Fruit fly (Drosophila melanogaster) whole organism, adult: ENCODE data around the gene CG11353.

ENCODE experiments used
- CG11617 ChIP-seq: fragments of 200-800 bp; sonication (Bioruptor generic); optimal IDR thresholded peaks from 2 replicates; lab custom pipeline; 2017; ENCODE audit warnings: mild to moderate bottlenecking, missing biosample characterization, missing genetic modification reagents, missing genetic modification characterization
- CG14711 ChIP-seq: fragments of 200-800 bp; sonication (Bioruptor generic); optimal IDR thresholded peaks from 2 replicates; lab custom pipeline; 2018; ENCODE audit warnings: missing biosample characterization, mild to moderate bottlenecking, missing genetic modification characterization, moderate library complexity
- CG1620 ChIP-seq: fragments of 200-800 bp; sonication (Bioruptor generic); optimal IDR thresholded peaks from 2 replicates; lab custom pipeline; 2016; ENCODE audit warnings: missing biosample characterization, missing genetic modification characterization
- CG33017 ChIP-seq: fragments of 200-800 bp; sonication (Bioruptor generic); optimal IDR thresholded peaks from 2 replicates; lab custom pipeline; 2018; ENCODE audit warnings: missing biosample characterization, mild to moderate bottlenecking, missing genetic modification characterization, moderate library complexity
- CG5204 ChIP-seq: fragments of 200-800 bp; sonication (Bioruptor generic); optimal IDR thresholded peaks from 2 replicates; lab custom pipeline; 2016; ENCODE audit warnings: missing biosample characterization, missing genetic modification characterization
- CG7101 ChIP-seq: fragments of 200-800 bp; sonication (Bioruptor generic); optimal IDR thresholded peaks from 2 replicates; lab custom pipeline; 2018; ENCODE audit warnings: missing biosample characterization, mild to moderate bottlenecking, missing genetic modification characterization, moderate library complexity
- Clk ChIP-seq: fragments of 200-800 bp; sonication (Bioruptor generic); optimal IDR thresholded peaks from 2 replicates; lab custom pipeline; 2017; ENCODE audit warnings: missing biosample characterization, missing genetic modification characterization
- Crg-1 ChIP-seq: fragments of 200-800 bp; sonication (Bioruptor generic); optimal IDR thresholded peaks from 2 replicates; lab custom pipeline; 2016; ENCODE audit warnings: missing biosample characterization, missing genetic modification characterization
- Mnt ChIP-seq: fragments of 200-800 bp; sonication (Bioruptor generic); optimal IDR thresholded peaks from 2 replicates; lab custom pipeline; 2016; ENCODE audit warnings: missing biosample characterization, mild to moderate bottlenecking, missing genetic modification characterization
- bab1 ChIP-seq: fragments of 200-800 bp; sonication (Bioruptor generic); optimal IDR thresholded peaks from 3 replicates; lab custom pipeline; 2019; ENCODE audit warnings: missing biosample characterization, mild to moderate bottlenecking, missing genetic modification characterization, moderate library complexity
- kay ChIP-seq: fragments of 200-800 bp; sonication (Bioruptor generic); peaks from one replicate; lab custom pipeline; 2016; ENCODE audit warnings: missing biosample characterization, missing genetic modification characterization, borderline replicate concordance
- tj ChIP-seq: fragments of 200-800 bp; sonication (Bioruptor generic); optimal IDR thresholded peaks from 3 replicates; lab custom pipeline; 2017; ENCODE audit warnings: missing biosample characterization, mild to moderate bottlenecking, missing genetic modification characterization, moderate library complexity
- toe ChIP-seq: fragments of 200-800 bp; sonication (Bioruptor generic); optimal IDR thresholded peaks from 2 replicates; lab custom pipeline; 2016; ENCODE audit warnings: missing biosample characterization, missing genetic modification characterization

DNA sequence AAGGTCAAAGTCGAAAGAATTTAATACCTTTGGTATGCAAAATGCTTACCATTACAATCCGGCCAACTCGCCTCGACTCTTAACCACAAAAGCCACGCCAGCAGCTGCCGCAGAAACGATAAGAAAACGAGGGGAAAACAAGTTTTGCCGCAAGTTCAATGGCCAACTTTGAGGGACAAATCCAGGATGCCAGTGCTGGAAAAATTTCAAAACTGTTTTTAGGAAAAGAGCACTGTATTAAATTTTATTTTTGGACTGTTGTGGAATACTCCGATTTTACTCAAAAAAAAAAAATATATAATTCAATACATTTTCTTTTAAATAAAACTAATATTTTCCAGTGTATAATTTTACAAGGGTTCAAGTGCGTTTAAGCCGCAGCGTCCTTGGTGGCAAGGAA is 38.4 kb upstream of the CG11353 start:
- TF ChIP-seq toe (GFP tag; lab: Kevin White, UChicago) (no peak), CG11617 (no peak), Clk (GFP tag; lab: Kevin White, UChicago) (no peak), kay (no peak), Mnt (no peak), tj (no peak), CG5204 (GFP tag; lab: Kevin White, UChicago) (no peak), CG7101 (tag; lab: Kevin White, UChicago) (no peak), Crg-1 (no peak), CG1620 (no peak), CG14711 (tag; lab: Kevin White, UChicago) (no peak), CG33017 (no peak), bab1 (GFP tag; lab: Kevin White, UChicago) (no peak)
